Fruit fly (Drosophila melanogaster) S2 (cell line): ENCODE data around the gene CG32188.

Experiments
- CG8478 ChIP-seq: fragments of >200 bp; optimal IDR thresholded peaks from 2 replicates; lab custom pipeline; 2018
- CTCF ChIP-seq, 2 experiments: fragments of >200 bp; optimal IDR thresholded peaks; 2 replicates each; lab custom pipeline; 2018

DNA sequence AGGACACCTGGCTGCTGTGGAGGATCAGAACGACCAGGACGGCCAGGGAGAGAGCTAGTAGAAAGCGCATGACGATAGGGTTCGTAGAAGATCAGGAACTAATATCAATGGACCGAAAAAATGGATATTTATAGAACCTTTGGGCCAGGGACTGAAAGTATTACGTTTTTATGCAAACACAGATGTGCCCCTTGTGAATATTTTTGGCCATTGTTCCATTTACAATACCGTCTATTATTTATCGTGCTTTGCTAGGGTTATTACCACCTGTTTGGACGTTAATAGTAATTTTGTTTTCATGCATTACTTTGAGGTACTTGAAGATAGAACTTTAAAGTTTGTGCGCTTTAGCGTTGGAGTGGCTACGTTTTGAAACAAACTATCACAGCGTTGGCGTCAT, at the start of gene CG32188:
- TF ChIP-seq CTCF (optimal IDR thresholded peaks at IDR 0.05; lab: Kevin White, UChicago) (no peak), CG8478 (no peak)
